Worm (Caenorhabditis elegans) whole organism, young adult: ENCODE measurements around the gene mab-3.

Experiments
- B0035.1 ChIP-seq: sonication (generic microtip); optimal IDR thresholded peaks from 2 replicates; lab custom pipeline; 2016; ENCODE audit warnings: missing genetic modification characterization, mild to moderate bottlenecking, missing compliant biosample characterization, missing genotype, missing genetic modification reagents
- B0336.3 ChIP-seq: fragments of 200-800 bp; sonication (Bioruptor generic); IDR thresholded peaks from 2 replicates; pipeline ENCODE4 v1.3.6; 2022; ENCODE audit warnings: missing genetic modification characterization, missing compliant biosample characterization
- C06A6.2 ChIP-seq: fragments of 200-800 bp; sonication (Bioruptor generic); conservative IDR thresholded peaks from 2 replicates; pipeline ENCODE4 v1.3.6; 2022; ENCODE audit warnings: missing genetic modification characterization, missing compliant biosample characterization
- C17E4.6 ChIP-seq: fragments of 200-800 bp; sonication (Bioruptor generic); IDR thresholded peaks from 2 replicates; pipeline ENCODE4 v1.3.6; 2022; ENCODE audit warnings: missing genetic modification reagents, missing genetic modification characterization, missing compliant biosample characterization
- F10E7.11 ChIP-seq: sonication (generic microtip); optimal IDR thresholded peaks from 2 replicates; lab custom pipeline; 2017; ENCODE audit warnings: mild to moderate bottlenecking, missing genetic modification characterization, moderate library complexity, missing compliant biosample characterization
- F37B4.10 ChIP-seq: fragments of 200-800 bp; sonication (Bioruptor generic); IDR thresholded peaks from 2 replicates; pipeline ENCODE4 v1.3.6; 2022; ENCODE audit warnings: missing genetic modification characterization, missing compliant biosample characterization
- K12H6.12 ChIP-seq: fragments of 200-800 bp; sonication (Bioruptor generic); optimal IDR thresholded peaks from 2 replicates; lab custom pipeline; 2018; ENCODE audit warnings: mild to moderate bottlenecking, missing genetic modification characterization, missing compliant biosample characterization
- Y53G8AR.9 ChIP-seq: fragments of 200-800 bp; sonication (Bioruptor generic); conservative IDR thresholded peaks from 2 replicates; pipeline ENCODE4 v1.3.6; 2022; ENCODE audit warnings: missing genetic modification reagents, missing genetic modification characterization, missing compliant biosample characterization
- ZK185.1 ChIP-seq: sonication (generic microtip); optimal IDR thresholded peaks from 2 replicates; lab custom pipeline; 2016; ENCODE audit warnings: mild to moderate bottlenecking, missing genetic modification characterization, missing compliant biosample characterization; ENCODE audit not compliant: poor library complexity, severe bottlenecking
- akir-1 ChIP-seq: fragments of 200-800 bp; sonication (Bioruptor generic); optimal IDR thresholded peaks from 2 replicates; lab custom pipeline; 2018; ENCODE audit warnings: mild to moderate bottlenecking, missing genetic modification characterization, moderate library complexity, missing compliant biosample characterization
- aptf-2 ChIP-seq: fragments of 200-800 bp; sonication (Bioruptor generic); conservative IDR thresholded peaks from 2 replicates; pipeline ENCODE4 v1.3.6; 2022; ENCODE audit warnings: missing genetic modification reagents, missing genetic modification characterization, missing compliant biosample characterization
- aptf-3 ChIP-seq: fragments of 200-800 bp; sonication (Bioruptor generic); IDR thresholded peaks from 2 replicates; pipeline ENCODE4 v1.3.6; 2022; ENCODE audit warnings: missing genetic modification characterization, missing compliant biosample characterization
- atf-7 ChIP-seq: sonication (generic microtip); optimal IDR thresholded peaks from 2 replicates; lab custom pipeline; 2017; ENCODE audit warnings: mild to moderate bottlenecking, missing genetic modification characterization, missing compliant biosample characterization
- attf-5 ChIP-seq: fragments of 200-800 bp; sonication (Bioruptor generic); optimal IDR thresholded peaks from 2 replicates; lab custom pipeline; 2018; ENCODE audit warnings: mild to moderate bottlenecking, missing genetic modification characterization, missing compliant biosample characterization
- attf-6 ChIP-seq: fragments of 200-800 bp; sonication (Bioruptor generic); IDR thresholded peaks from 2 replicates; pipeline ENCODE4 v1.3.6; 2022; ENCODE audit warnings: missing genetic modification reagents, missing genetic modification characterization, missing compliant biosample characterization
- cebp-1 ChIP-seq, 2 experiments: fragments of 200-800 bp in 1 of 2; sonication (Bioruptor generic) in 1 of 2; sonication (generic microtip) in 1 of 2; IDR thresholded peaks in 1 of 2; optimal IDR thresholded peaks in 1 of 2; 2 replicates each; pipeline versions ENCODE4 v1.3.6 to Lab custom; 2017 to 2022; ENCODE audit warnings: missing compliant biosample characterization in 2 of 2, missing genetic modification characterization in 2 of 2, mild to moderate bottlenecking in 1 of 2, missing genetic modification reagents in 1 of 2, moderate library complexity in 1 of 2
- ceh-27 ChIP-seq: fragments of 200-800 bp; sonication (Bioruptor generic); optimal IDR thresholded peaks from 2 replicates; lab custom pipeline; 2018; ENCODE audit warnings: mild to moderate bottlenecking, missing genetic modification characterization, moderate library complexity, missing compliant biosample characterization
- ceh-58 ChIP-seq: fragments of 200-800 bp; sonication (Bioruptor generic); IDR thresholded peaks from 2 replicates; pipeline ENCODE4 v1.3.6; 2022; ENCODE audit warnings: missing genetic modification characterization, missing compliant biosample characterization
- fkh-3 ChIP-seq: sonication (generic microtip); optimal IDR thresholded peaks from 2 replicates; lab custom pipeline; 2016; ENCODE audit warnings: mild to moderate bottlenecking, missing genetic modification characterization, missing compliant biosample characterization
- hmg-1.2 ChIP-seq: fragments of 200-800 bp; sonication (Bioruptor generic); IDR thresholded peaks from 2 replicates; pipeline ENCODE4 v1.3.6; 2022; ENCODE audit warnings: missing genetic modification reagents, missing genetic modification characterization, missing compliant biosample characterization
- lag-1 ChIP-seq: fragments of 200-800 bp; sonication (Bioruptor generic); IDR thresholded peaks from 2 replicates; pipeline ENCODE4 v1.3.6; 2022; ENCODE audit warnings: missing genetic modification reagents, missing genetic modification characterization, missing compliant biosample characterization
- let-607 ChIP-seq, 2 experiments: fragments of 200-800 bp in 1 of 2; sonication (Bioruptor generic) in 1 of 2; sonication (generic microtip) in 1 of 2; optimal IDR thresholded peaks; 2 replicates each; lab custom pipeline; 2016 to 2018; ENCODE audit warnings: mild to moderate bottlenecking in 2 of 2, missing compliant biosample characterization in 2 of 2, missing genetic modification characterization in 2 of 2, moderate library complexity in 2 of 2, missing genotype in 1 of 2
- lin-26 ChIP-seq: fragments of 200-800 bp; sonication (Bioruptor generic); IDR thresholded peaks from 2 replicates; pipeline ENCODE4 v1.3.6; 2022; ENCODE audit warnings: missing genetic modification reagents, missing genetic modification characterization, missing compliant biosample characterization
- lin-40 ChIP-seq: sonication (generic microtip); optimal IDR thresholded peaks from 2 replicates; lab custom pipeline; 2016; ENCODE audit warnings: missing genetic modification characterization, mild to moderate bottlenecking, missing compliant biosample characterization, missing genotype, missing genetic modification reagents
- lin-54 ChIP-seq: fragments of 200-800 bp; sonication (Bioruptor generic); optimal IDR thresholded peaks from 2 replicates; lab custom pipeline; 2018; ENCODE audit warnings: mild to moderate bottlenecking, missing genetic modification characterization, missing compliant biosample characterization
- madf-10 ChIP-seq: sonication (generic microtip); optimal IDR thresholded peaks from 2 replicates; lab custom pipeline; 2016; ENCODE audit warnings: mild to moderate bottlenecking, missing genetic modification characterization, missing compliant biosample characterization
- mcd-1 ChIP-seq: fragments of 200-800 bp; sonication (Bioruptor generic); IDR thresholded peaks from 2 replicates; pipeline ENCODE4 v1.3.6; 2022; ENCODE audit warnings: missing genetic modification reagents, missing genetic modification characterization, missing compliant biosample characterization
- mes-4 ChIP-seq: sonication (generic microtip); optimal IDR thresholded peaks from 2 replicates; lab custom pipeline; 2016; ENCODE audit warnings: missing genotype, missing genetic modification characterization, missing compliant biosample characterization
- nfya-1 ChIP-seq: sonication (generic microtip); optimal IDR thresholded peaks from 2 replicates; lab custom pipeline; 2017; ENCODE audit warnings: antibody characterized with exemption, missing compliant biosample characterization, missing genetic modification characterization, borderline replicate concordance; ENCODE audit not compliant: insufficient read depth
- nfyb-1 ChIP-seq: fragments of 200-800 bp; sonication (Bioruptor generic); IDR thresholded peaks from 2 replicates; pipeline ENCODE4 v1.3.6; 2022; ENCODE audit warnings: missing genetic modification reagents, missing genetic modification characterization, missing compliant biosample characterization
- nhr-80 ChIP-seq: sonication (generic microtip); optimal IDR thresholded peaks from 2 replicates; lab custom pipeline; 2016; ENCODE audit warnings: missing genetic modification characterization, missing compliant biosample characterization
- pbrm-1 ChIP-seq: fragments of 200-800 bp; sonication (Bioruptor generic); IDR thresholded peaks from 2 replicates; pipeline ENCODE4 v1.3.6; 2022; ENCODE audit warnings: missing genetic modification reagents, missing genetic modification characterization, missing compliant biosample characterization
- repo-1 ChIP-seq: sonication (generic microtip); optimal IDR thresholded peaks from 2 replicates; lab custom pipeline; 2017; ENCODE audit warnings: mild to moderate bottlenecking, missing genetic modification characterization, missing compliant biosample characterization
- snpc-1.1 ChIP-seq: sonication (generic microtip); optimal IDR thresholded peaks from 2 replicates; lab custom pipeline; 2017; ENCODE audit warnings: missing genetic modification characterization, mild to moderate bottlenecking, missing compliant biosample characterization, antibody characterized with exemption, moderate library complexity, missing genotype, missing genetic modification reagents; ENCODE audit not compliant: insufficient read depth
- snpc-1.3 ChIP-seq: sonication (generic microtip); optimal IDR thresholded peaks from 2 replicates; lab custom pipeline; 2017; ENCODE audit warnings: missing genetic modification characterization, mild to moderate bottlenecking, missing compliant biosample characterization, antibody characterized with exemption, moderate library complexity, missing genotype, missing genetic modification reagents; ENCODE audit not compliant: insufficient read depth
- snpc-4 ChIP-seq, 5 experiments: fragments of 150-350 bp in 1 of 5; sonication (generic microtip) in 4 of 5; optimal IDR thresholded peaks; 2 replicates each; lab custom pipeline; 2014 to 2018; ENCODE audit warnings: missing genetic modification characterization in 5 of 5, missing biosample characterization in 3 of 5, antibody characterized with exemption in 2 of 5, mild to moderate bottlenecking in 2 of 5, missing compliant biosample characterization in 2 of 5, missing genotype in 2 of 5, moderate library complexity in 2 of 5, missing genetic modification reagents in 1 of 5
- somi-1 ChIP-seq: fragments of 200-800 bp; sonication (Bioruptor generic); optimal IDR thresholded peaks from 2 replicates; lab custom pipeline; 2018; ENCODE audit warnings: mild to moderate bottlenecking, missing genetic modification characterization, missing compliant biosample characterization
- tbp1 ChIP-seq: fragments of 200-800 bp; sonication (Bioruptor generic); optimal IDR thresholded peaks from 2 replicates; lab custom pipeline; 2018; ENCODE audit warnings: mild to moderate bottlenecking, missing genetic modification characterization, missing compliant biosample characterization
- tlf-1 ChIP-seq: fragments of 200-800 bp; sonication (Bioruptor generic); optimal IDR thresholded peaks from 2 replicates; lab custom pipeline; 2018; ENCODE audit warnings: mild to moderate bottlenecking, missing genetic modification characterization, missing compliant biosample characterization
- unc-62 ChIP-seq: fragments of 150-350 bp; optimal IDR thresholded peaks from 2 replicates; lab custom pipeline; 2014; ENCODE audit warnings: missing biosample characterization, missing genetic modification reagents, missing genetic modification characterization
- ztf-26 ChIP-seq: sonication (generic microtip); optimal IDR thresholded peaks from 2 replicates; lab custom pipeline; 2017; ENCODE audit warnings: missing genetic modification characterization, missing compliant biosample characterization

mab-3 gene

ce11 chrII:9769797-9770520 lies 38.0 kb downstream of the mab-3 start, which contains the start of gene aqp-10:
aqp-10 (minus strand) TSS chrII:9769847.
- TF ChIP-seq ceh-58 (GFP tag; lab: Robert Waterston, UW): no peak
- TF ChIP-seq atf-7 (tag; lab: Kevin White, UChicago): peak; percentile 54
- TF ChIP-seq madf-10 (tag; lab: Kevin White, UChicago): peak; percentile 6
- TF ChIP-seq lin-54: peak; percentile 37
- peak; percentile 1 for TF ChIP-seq ceh-27
- 0 out of 2 replicates have a peak, but pooled peaks have one; percentile 14 for TF ChIP-seq hmg-1.2
- no peak for TF ChIP-seq F10E7.11 (tag; lab: Kevin White, UChicago)
- no peak for TF ChIP-seq snpc-1.3
- peak; percentile 14 for TF ChIP-seq attf-5 (GFP tag; lab: Kevin White, UChicago)
- TF ChIP-seq somi-1 (GFP tag; lab: Kevin White, UChicago): peak; percentile 19
- TF ChIP-seq repo-1 (tag; lab: Kevin White, UChicago): peak; percentile 67
- TF ChIP-seq nfyb-1 (GFP tag; lab: Robert Waterston, UW): 0 out of 2 replicates have a peak, but pooled peaks have one; percentile 41
- no peak for TF ChIP-seq tlf-1 (GFP tag; lab: Kevin White, UChicago)
- TF ChIP-seq lin-40: peak; percentile 11
- TF ChIP-seq snpc-4 (GFP tag; optimal IDR thresholded peaks at IDR 0.05; lab: Kevin White, UChicago): no peak
- peak in 2 of 4 experiments; percentile 34 to 47 for TF ChIP-seq snpc-4 (tag; optimal IDR thresholded peaks at IDR 0.05; lab: Kevin White, UChicago)
- 0 out of 2 replicates have a peak, but pooled peaks have one; percentile 26 for TF ChIP-seq mcd-1 (GFP tag; lab: Robert Waterston, UW)
- TF ChIP-seq let-607 (tag; optimal IDR thresholded peaks at IDR 0.05; lab: Kevin White, UChicago): peak; percentile 95
- no peak for TF ChIP-seq unc-62 (GFP tag; lab: Kevin White, UChicago)
- no peak for TF ChIP-seq aptf-3
- no peak for TF ChIP-seq cebp-1 (GFP tag; IDR thresholded peaks at IDR 0.05; lab: Robert Waterston, UW)
- TF ChIP-seq cebp-1 (tag; optimal IDR thresholded peaks at IDR 0.05; lab: Kevin White, UChicago): peak; percentile 60
- TF ChIP-seq pbrm-1: 0 out of 2 replicates have a peak, but pooled peaks have one; percentile 34
- TF ChIP-seq K12H6.12 (tag; lab: Kevin White, UChicago): peak; percentile 3
- TF ChIP-seq ZK185.1: peak; percentile 38
- TF ChIP-seq nfya-1 (tag; lab: Kevin White, UChicago): no peak
- TF ChIP-seq B0336.3 (GFP tag; lab: Robert Waterston, UW): 0 out of 2 replicates have a peak, but pooled peaks have one; percentile 30
- peak; percentile 29 for TF ChIP-seq tbp1 (GFP tag; lab: Kevin White, UChicago)
- peak; percentile 82 for TF ChIP-seq nhr-80
- TF ChIP-seq ztf-26 (tag; lab: Kevin White, UChicago): no peak

DNA sequence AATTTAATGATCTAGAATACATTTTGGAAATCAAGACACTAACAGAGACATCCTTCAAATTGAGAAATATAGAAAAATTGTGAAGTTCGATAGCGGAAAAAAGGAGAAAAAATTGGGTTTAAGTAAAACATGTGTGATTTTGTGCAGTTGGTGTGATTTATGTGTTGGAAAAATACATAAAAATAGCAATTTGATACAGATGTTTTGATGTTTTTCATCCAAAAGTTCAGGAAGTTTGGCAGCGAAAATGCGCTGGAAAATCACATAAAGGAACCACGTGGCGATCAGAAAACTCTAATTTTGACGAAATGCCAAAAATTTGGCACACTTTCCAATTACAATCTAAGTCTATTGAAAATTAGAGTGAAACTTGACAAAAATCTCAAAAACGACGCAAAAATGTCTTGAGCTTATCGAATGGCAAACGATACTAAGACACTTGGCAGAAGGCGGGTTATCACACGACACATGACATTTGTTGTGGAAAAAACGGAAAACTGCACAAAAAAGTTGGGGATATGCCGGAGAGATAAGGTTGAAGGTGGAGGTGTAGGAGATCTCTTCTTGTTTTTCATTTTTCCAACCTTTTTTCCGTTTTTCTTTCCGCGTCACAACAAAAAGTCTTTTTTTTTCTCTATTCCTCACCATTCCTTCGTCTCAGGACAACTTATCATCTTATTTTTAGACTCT lies 42.1 kb downstream of the mab-3 start, which contains the start of gene ZK1321.4:
Gene ZK1321.4, minus strand, starts transcription at position 51 of the 690 bp plus-strand sequence.
- no peak for TF ChIP-seq C17E4.6 (GFP tag; lab: Robert Waterston, UW)
- TF ChIP-seq Y53G8AR.9 (GFP tag; lab: Robert Waterston, UW): no peak
- TF ChIP-seq, all 124 proteins: peak for 0

DNA sequence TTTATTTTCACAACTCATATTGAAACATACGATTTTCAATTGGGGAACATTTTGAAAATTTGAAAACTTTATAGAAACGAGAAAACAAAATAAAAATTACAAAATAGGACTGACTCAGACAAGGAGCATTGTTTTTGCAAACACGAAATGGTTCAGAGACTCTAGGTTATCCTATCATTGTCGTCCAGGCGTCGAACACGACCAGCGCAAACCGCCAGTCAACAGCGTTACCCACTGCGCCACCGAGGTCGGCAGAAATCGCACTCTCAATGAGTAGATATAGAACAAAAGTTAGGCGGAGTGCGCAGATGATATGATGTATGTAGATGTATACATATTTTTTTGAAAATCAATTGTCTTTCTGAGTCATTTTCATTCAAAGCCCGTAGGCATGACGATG lies 42.7 kb downstream of the mab-3 start:
- TF ChIP-seq ceh-58 (GFP tag; lab: Robert Waterston, UW) (no peak), fkh-3 (tag; lab: Kevin White, UChicago) (peak; percentile 0), lin-26 (GFP tag; lab: Robert Waterston, UW) (no peak; the same call in 1 of the 2 replicates), ztf-26 (tag; lab: Kevin White, UChicago) (peak; percentile 64), mes-4 (peak; percentile 39), pbrm-1 (peak; percentile 64; the same call in 1 of the 2 replicates), C06A6.2 (0 out of 2 replicates have a peak, but pooled peaks have one; percentile 21), lag-1 (GFP tag; lab: Robert Waterston, UW) (no peak), snpc-1.1 (tag; lab: Kevin White, UChicago) (peak; percentile 69), B0035.1 (tag; lab: Kevin White, UChicago) (peak; percentile 41), tbp1 (GFP tag; lab: Kevin White, UChicago) (peak; percentile 97), aptf-2 (GFP tag; lab: Robert Waterston, UW) (no peak), akir-1 (peak; percentile 10), attf-6 (GFP tag; lab: Robert Waterston, UW) (peak; percentile 38; the same call in 1 of the 2 replicates), madf-10 (tag; lab: Kevin White, UChicago) (peak; percentile 45), F37B4.10 (GFP tag; lab: Robert Waterston, UW) (no peak)
